Fruit fly (Drosophila melanogaster) whole organism, embryonic: ENCODE data around the gene PPP4R2r.
A peak's percentile ranks its signal among the peaks of the same experiment; 100 is the strongest.

ENCODE experiments used
- Asciz ChIP-seq: fragments of 200-800 bp; sonication (Bioruptor generic); optimal IDR thresholded peaks from 2 replicates; lab custom pipeline; 2017; ENCODE audit warnings: missing biosample characterization, mild to moderate bottlenecking, missing genetic modification characterization, missing genetic modification reagents
- CG10147 ChIP-seq: fragments of 200-800 bp; sonication (Bioruptor generic); optimal IDR thresholded peaks from 2 replicates; lab custom pipeline; 2019; ENCODE audit warnings: missing biosample characterization, mild to moderate bottlenecking, missing genetic modification characterization, moderate library complexity
- CG10979 ChIP-seq: fragments of 200-800 bp; sonication (Bioruptor generic); optimal IDR thresholded peaks from 2 replicates; lab custom pipeline; 2018; ENCODE audit warnings: missing biosample characterization, mild to moderate bottlenecking, missing genetic modification characterization, moderate library complexity
- CG11456 ChIP-seq: fragments of 200-800 bp; sonication (Bioruptor generic); IDR thresholded peaks from 3 replicates; pipeline ENCODE4 v1.3.6; 2022; ENCODE audit warnings: missing biosample characterization, missing genetic modification characterization
- CG12769 ChIP-seq: fragments of 200-800 bp; sonication (Bioruptor generic); optimal IDR thresholded peaks from 2 replicates; lab custom pipeline; 2019; ENCODE audit warnings: missing biosample characterization, mild to moderate bottlenecking, missing genetic modification characterization, moderate library complexity
- CG13123 ChIP-seq: fragments of 200-800 bp; sonication (Bioruptor generic); optimal IDR thresholded peaks from 2 replicates; lab custom pipeline; 2016; ENCODE audit warnings: missing biosample characterization, missing genetic modification characterization
- CG13424 ChIP-seq: fragments of 200-800 bp; sonication (Bioruptor generic); optimal IDR thresholded peaks from 2 replicates; lab custom pipeline; 2019; ENCODE audit warnings: missing biosample characterization, mild to moderate bottlenecking, missing genetic modification characterization, moderate library complexity
- CG1529 ChIP-seq: fragments of 200-800 bp; sonication (Bioruptor generic); optimal IDR thresholded peaks from 3 replicates; lab custom pipeline; 2018; ENCODE audit warnings: missing biosample characterization, missing genetic modification characterization
- CG15601 ChIP-seq: fragments of 200-800 bp; sonication (Bioruptor generic); optimal IDR thresholded peaks from 3 replicates; lab custom pipeline; 2019; ENCODE audit warnings: missing biosample characterization, mild to moderate bottlenecking, missing genetic modification characterization, moderate library complexity
- CG17568 ChIP-seq: fragments of 200-800 bp; sonication (Bioruptor generic); optimal IDR thresholded peaks from 2 replicates; lab custom pipeline; 2018; ENCODE audit warnings: missing biosample characterization, mild to moderate bottlenecking, missing genetic modification characterization, moderate library complexity
- CG17802 ChIP-seq: fragments of 200-800 bp; sonication (Bioruptor generic); optimal IDR thresholded peaks from 2 replicates; lab custom pipeline; 2018; ENCODE audit warnings: missing biosample characterization, mild to moderate bottlenecking, missing genetic modification characterization, moderate library complexity
- CG17912 ChIP-seq: fragments of 200-800 bp; sonication (Bioruptor generic); optimal IDR thresholded peaks from 2 replicates; lab custom pipeline; 2018; ENCODE audit warnings: missing biosample characterization, mild to moderate bottlenecking, missing genetic modification characterization
- CG18262 ChIP-seq: fragments of 200-800 bp; optimal IDR thresholded peaks from 3 replicates; lab custom pipeline; 2019; ENCODE audit warnings: missing biosample characterization, mild to moderate bottlenecking, missing genetic modification characterization, moderate library complexity
- CG18599 ChIP-seq: fragments of 200-800 bp; sonication (Bioruptor generic); optimal IDR thresholded peaks from 3 replicates; lab custom pipeline; 2017; ENCODE audit warnings: missing biosample characterization, missing genetic modification characterization, mild to moderate bottlenecking, moderate library complexity, missing genetic modification reagents
- CG2129 ChIP-seq: fragments of 200-800 bp; sonication (Bioruptor generic); IDR thresholded peaks from 2 replicates; pipeline ENCODE4 v1.3.6; 2022; ENCODE audit warnings: missing biosample characterization, missing genetic modification characterization; ENCODE audit not compliant: partially characterized antibody
- CG31388 ChIP-seq: fragments of 200-800 bp; sonication (Bioruptor generic); optimal IDR thresholded peaks from 2 replicates; lab custom pipeline; 2016; ENCODE audit warnings: missing biosample characterization, missing genetic modification characterization
- CG32532 ChIP-seq: fragments of 200-800 bp; sonication (Bioruptor generic); IDR thresholded peaks from 2 replicates; pipeline ENCODE4 v1.3.6; 2022; ENCODE audit warnings: missing biosample characterization, missing genetic modification characterization
- CG33213 ChIP-seq: fragments of 200-800 bp; sonication (Bioruptor generic); optimal IDR thresholded peaks from 3 replicates; lab custom pipeline; 2016; ENCODE audit warnings: missing biosample characterization, missing genetic modification characterization
- CG4820 ChIP-seq: fragments of 200-800 bp; sonication (Bioruptor generic); optimal IDR thresholded peaks from 3 replicates; lab custom pipeline; 2016; ENCODE audit warnings: missing biosample characterization, missing genetic modification characterization
- CG8290 ChIP-seq, 3 experiments: fragments of 200-800 bp; sonication (Bioruptor generic); optimal IDR thresholded peaks; 2 replicates each; lab custom pipeline; 2016 to 2019; ENCODE audit warnings: missing biosample characterization in 3 of 3, missing genetic modification characterization in 3 of 3, mild to moderate bottlenecking in 2 of 3, moderate library complexity in 1 of 3
- CG8944 ChIP-seq: fragments of 200-800 bp; sonication (Bioruptor generic); optimal IDR thresholded peaks from 3 replicates; lab custom pipeline; 2016; ENCODE audit warnings: missing biosample characterization, missing genetic modification characterization
- CG9215 ChIP-seq: fragments of 200-800 bp; sonication (Bioruptor generic); IDR thresholded peaks from 2 replicates; pipeline ENCODE4 v1.3.6; 2022; ENCODE audit warnings: missing biosample characterization, missing genetic modification characterization
- CG9797 ChIP-seq: fragments of 200-800 bp; sonication (Bioruptor generic); optimal IDR thresholded peaks from 3 replicates; lab custom pipeline; 2018; ENCODE audit warnings: missing biosample characterization, mild to moderate bottlenecking, missing genetic modification characterization
- CkIIα-i1 ChIP-seq: fragments of 200-800 bp; sonication (Bioruptor generic); IDR thresholded peaks from 2 replicates; pipeline ENCODE4 v1.3.6; 2022; ENCODE audit warnings: missing biosample characterization, missing genetic modification characterization
- Dip2 ChIP-seq: fragments of 200-800 bp; sonication (Bioruptor generic); IDR thresholded peaks from 2 replicates; pipeline ENCODE4 v1.3.6; 2022; ENCODE audit warnings: missing biosample characterization, missing genetic modification characterization
- GATAe ChIP-seq: fragments of 200-800 bp; sonication (Bioruptor generic); conservative IDR thresholded peaks from 2 replicates; pipeline ENCODE4 v1.3.6; 2022; ENCODE audit warnings: missing biosample characterization, missing genetic modification characterization
- Hey ChIP-seq: fragments of 200-800 bp; sonication (Bioruptor generic); optimal IDR thresholded peaks from 3 replicates; lab custom pipeline; 2018; ENCODE audit warnings: missing biosample characterization, mild to moderate bottlenecking, missing genetic modification characterization
- HmgD ChIP-seq: fragments of 200-800 bp; sonication (Bioruptor generic); optimal IDR thresholded peaks from 3 replicates; lab custom pipeline; 2016; ENCODE audit warnings: missing biosample characterization, missing genetic modification characterization
- Hsf ChIP-seq: fragments of 200-800 bp; sonication (Bioruptor generic); optimal IDR thresholded peaks from 3 replicates; lab custom pipeline; 2016; ENCODE audit warnings: missing biosample characterization, missing genetic modification characterization
- MTF-1 ChIP-seq: fragments of 200-800 bp; sonication (Bioruptor generic); optimal IDR thresholded peaks from 2 replicates; lab custom pipeline; 2018; ENCODE audit warnings: missing biosample characterization, mild to moderate bottlenecking, missing genetic modification characterization, borderline replicate concordance
- Ssrp ChIP-seq: fragments of 200-800 bp; sonication (Bioruptor generic); optimal IDR thresholded peaks from 2 replicates; lab custom pipeline; 2018; ENCODE audit warnings: missing biosample characterization, mild to moderate bottlenecking, missing genetic modification characterization, moderate library complexity
- ap ChIP-seq: fragments of 200-800 bp; sonication (Bioruptor generic); IDR thresholded peaks from 2 replicates; pipeline ENCODE4 v1.3.6; 2022; ENCODE audit warnings: missing biosample characterization, missing genetic modification characterization
- da ChIP-seq: fragments of 200-800 bp; sonication (Bioruptor generic); optimal IDR thresholded peaks from 2 replicates; lab custom pipeline; 2016; ENCODE audit warnings: missing biosample characterization, missing genetic modification characterization
- dm ChIP-seq: fragments of 200-800 bp; sonication (Bioruptor generic); optimal IDR thresholded peaks from 3 replicates; lab custom pipeline; 2016; ENCODE audit warnings: missing biosample characterization, missing genetic modification characterization
- en ChIP-seq: fragments of 200-800 bp; sonication (Bioruptor generic); optimal IDR thresholded peaks from 2 replicates; lab custom pipeline; 2016; ENCODE audit warnings: missing biosample characterization, missing genetic modification characterization
- fru ChIP-seq: fragments of >200 bp; optimal IDR thresholded peaks from 2 replicates; lab custom pipeline; 2017
- ftz-f1 ChIP-seq: fragments of 200-800 bp; sonication (Bioruptor generic); optimal IDR thresholded peaks from 2 replicates; lab custom pipeline; 2016; ENCODE audit warnings: missing biosample characterization, missing genetic modification characterization
- gce ChIP-seq: fragments of 200-800 bp; sonication (Bioruptor generic); IDR thresholded peaks from 3 replicates; pipeline ENCODE4 v1.3.6; 2022; ENCODE audit warnings: missing biosample characterization, missing genetic modification characterization
- ham ChIP-seq: fragments of 200-800 bp; sonication (Bioruptor generic); IDR thresholded peaks from 2 replicates; pipeline ENCODE4 v1.3.6; 2022; ENCODE audit warnings: missing biosample characterization, missing genetic modification characterization
- lab ChIP-seq: fragments of 200-800 bp; sonication (Bioruptor generic); optimal IDR thresholded peaks from 3 replicates; lab custom pipeline; 2017; ENCODE audit warnings: missing biosample characterization, missing genetic modification characterization, mild to moderate bottlenecking, moderate library complexity, missing genetic modification reagents
- maf-S ChIP-seq: fragments of 200-800 bp; sonication (Bioruptor generic); optimal IDR thresholded peaks from 2 replicates; lab custom pipeline; 2016; ENCODE audit warnings: missing biosample characterization, missing genetic modification characterization
- pfk ChIP-seq: fragments of 200-800 bp; sonication (Bioruptor generic); optimal IDR thresholded peaks from 2 replicates; lab custom pipeline; 2018; ENCODE audit warnings: missing biosample characterization, mild to moderate bottlenecking, missing genetic modification characterization, moderate library complexity
- pita ChIP-seq: fragments of 200-800 bp; sonication (Bioruptor generic); optimal IDR thresholded peaks from 2 replicates; lab custom pipeline; 2017; ENCODE audit warnings: missing biosample characterization, mild to moderate bottlenecking, missing genetic modification characterization
- pzg ChIP-seq: fragments of 200-800 bp; sonication (Bioruptor generic); optimal IDR thresholded peaks from 3 replicates; lab custom pipeline; 2018; ENCODE audit warnings: missing biosample characterization, mild to moderate bottlenecking, missing genetic modification characterization, moderate library complexity
- slou ChIP-seq: fragments of 200-800 bp; sonication (Bioruptor generic); optimal IDR thresholded peaks from 3 replicates; lab custom pipeline; 2016; ENCODE audit warnings: missing biosample characterization, missing genetic modification characterization
- sr ChIP-seq: fragments of 200-800 bp; sonication (Bioruptor generic); IDR thresholded peaks from 3 replicates; pipeline ENCODE4 v1.3.6; 2022; ENCODE audit warnings: missing biosample characterization, missing genetic modification characterization
- tll ChIP-seq, 2 experiments: fragments of 200-800 bp in 1 of 2; fragments of >200 bp in 1 of 2; sonication (Bioruptor generic) in 1 of 2; optimal IDR thresholded peaks; 2 replicates each; lab custom pipeline; 2017 to 2019; ENCODE audit warnings: missing biosample characterization in 2 of 2, missing genetic modification characterization in 2 of 2, mild to moderate bottlenecking in 1 of 2, moderate library complexity in 1 of 2
- trem ChIP-seq: fragments of 200-800 bp; optimal IDR thresholded peaks from 3 replicates; lab custom pipeline; 2019; ENCODE audit warnings: missing biosample characterization, mild to moderate bottlenecking, missing genetic modification characterization, moderate library complexity
- trh ChIP-seq: fragments of 200-800 bp; sonication (Bioruptor generic); optimal IDR thresholded peaks from 2 replicates; lab custom pipeline; 2016; ENCODE audit warnings: missing biosample characterization, missing genetic modification characterization
- z ChIP-seq: fragments of 200-800 bp; sonication (Bioruptor generic); IDR thresholded peaks from 3 replicates; pipeline ENCODE4 v1.3.6; 2022; ENCODE audit warnings: missing biosample characterization, missing genetic modification characterization

Gene PPP4R2r

DNA sequence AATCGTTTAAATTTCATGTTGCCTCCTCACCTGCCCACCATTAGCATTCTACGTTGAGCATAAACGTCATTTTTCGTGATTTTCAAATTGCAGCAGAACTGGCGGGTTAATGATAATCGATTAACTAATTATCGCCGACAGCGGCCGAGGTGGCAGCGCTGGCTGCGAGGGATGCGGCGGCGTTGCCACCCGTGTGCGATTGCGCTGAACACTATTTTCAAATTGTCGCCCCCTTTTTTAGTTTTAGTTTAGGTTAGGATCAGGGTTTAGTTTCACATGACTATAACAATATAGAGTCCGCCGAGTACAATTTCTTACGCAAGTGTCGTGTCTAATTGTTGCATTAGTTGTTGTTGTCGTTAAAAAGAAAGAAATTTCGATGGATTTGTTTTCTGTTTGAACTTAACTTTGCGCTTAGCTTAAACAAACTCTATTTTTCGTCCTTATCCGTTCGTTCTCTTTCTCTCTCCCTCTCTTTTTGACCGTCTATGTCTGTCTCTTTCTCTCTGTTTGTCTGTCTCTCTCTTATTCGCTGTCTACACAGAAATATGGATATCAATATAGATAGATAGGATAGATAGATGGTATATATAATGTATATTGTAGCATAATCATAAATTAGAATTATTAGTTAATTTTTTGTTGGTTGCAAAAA, 15.5 kb upstream of the PPP4R2r start (continued):
- TF ChIP-seq pfk (no peak), maf-S (GFP tag; lab: Kevin White, UChicago) (no peak), CG33213 (GFP tag; lab: Kevin White, UChicago) (peak; percentile 15), ap (GFP tag; lab: Robert Waterston, UW) (no peak), HmgD (GFP tag; lab: Kevin White, UChicago) (no peak), Hey (no peak), Dip2 (GFP tag; lab: Robert Waterston, UW) (no peak), ftz-f1 (GFP tag; lab: Kevin White, UChicago) (no peak), CG18599 (peak; percentile 16), CG2129 (no peak), CG15601 (tag; lab: Kevin White, UChicago) (no peak), gce (no peak), CG10979 (tag; lab: Kevin White, UChicago) (no peak), sr (GFP tag; lab: Robert Waterston, UW) (no peak), MTF-1 (GFP tag; lab: Kevin White, UChicago) (no peak), trem (tag; lab: Kevin White, UChicago) (peak; percentile 84), CG9215 (GFP tag; lab: Robert Waterston, UW) (no peak), CG31388 (GFP tag; lab: Kevin White, UChicago) (no peak), CG13123 (GFP tag; lab: Kevin White, UChicago) (no peak), z (GFP tag; lab: Robert Waterston, UW) (no peak), Asciz (GFP tag; lab: Kevin White, UChicago) (no peak), CG17912 (GFP tag; lab: Kevin White, UChicago) (no peak), CkIIα-i1 (GFP tag; lab: Robert Waterston, UW) (no peak), CG32532 (0 out of 2 replicates have a peak, but pooled peaks have one; percentile 44), trh (GFP tag; lab: Kevin White, UChicago) (no peak), CG8290 (GFP tag; optimal IDR thresholded peaks at IDR 0.05; lab: Kevin White, UChicago) (peak; percentile 28), CG8290 (tag; optimal IDR thresholded peaks at IDR 0.05; lab: Kevin White, UChicago) (peak in 1 of 2 experiments; percentile 28), pzg (peak; percentile 82), CG11456 (GFP tag; lab: Robert Waterston, UW) (no peak), CG18262 (tag; lab: Kevin White, UChicago) (no peak), da (no peak), fru (lab: Kevin White, UChicago) (no peak), CG17802 (tag; lab: Kevin White, UChicago) (no peak), dm (GFP tag; lab: Kevin White, UChicago) (no peak), CG12769 (no peak), GATAe (GFP tag; lab: Robert Waterston, UW) (no peak), ham (GFP tag; lab: Robert Waterston, UW) (no peak), CG13424 (tag; lab: Kevin White, UChicago) (no peak), tll (GFP tag; optimal IDR thresholded peaks at IDR 0.05; lab: Kevin White, UChicago) (no peak), Hsf (GFP tag; lab: Kevin White, UChicago) (no peak), pita (no peak), CG9797 (GFP tag; lab: Kevin White, UChicago) (no peak), CG10147 (GFP tag; lab: Kevin White, UChicago) (no peak), CG4820 (GFP tag; lab: Kevin White, UChicago) (no peak), CG8944 (GFP tag; lab: Kevin White, UChicago) (no peak), slou (GFP tag; lab: Kevin White, UChicago) (no peak), CG1529 (no peak), lab (GFP tag; lab: Kevin White, UChicago) (no peak), en (peak; percentile 52), CG17568 (GFP tag; lab: Kevin White, UChicago) (no peak), Ssrp (tag; lab: Kevin White, UChicago) (no peak)
